Fruit fly (Drosophila melanogaster) whole organism, embryonic: Measurements from ENCODE around the gene Pde11.
A peak's percentile ranks its signal among the peaks of the same experiment; 100 is the strongest.

Experiments
- BEAF-32 ChIP-seq: fragments of 200-800 bp; sonication (Bioruptor generic); optimal IDR thresholded peaks from 3 replicates; lab custom pipeline; 2017; ENCODE audit warnings: missing biosample characterization, missing genetic modification characterization, mild to moderate bottlenecking, moderate library complexity, missing genetic modification reagents
- CG11085 ChIP-seq: fragments of 200-800 bp; sonication (Bioruptor generic); IDR thresholded peaks from 2 replicates; pipeline ENCODE4 v1.3.6; 2022; ENCODE audit warnings: missing biosample characterization, missing genetic modification characterization
- CG12744 ChIP-seq: fragments of 200-800 bp; sonication (Bioruptor generic); optimal IDR thresholded peaks from 2 replicates; lab custom pipeline; 2016; ENCODE audit warnings: missing biosample characterization, missing genetic modification characterization
- CG13123 ChIP-seq: fragments of 200-800 bp; sonication (Bioruptor generic); optimal IDR thresholded peaks from 2 replicates; lab custom pipeline; 2016; ENCODE audit warnings: missing biosample characterization, missing genetic modification characterization
- CG13287 ChIP-seq: fragments of 200-800 bp; sonication (Bioruptor generic); IDR thresholded peaks from 2 replicates; pipeline ENCODE4 v1.3.6; 2022; ENCODE audit warnings: missing biosample characterization, missing genetic modification characterization; ENCODE audit not compliant: partially characterized antibody
- CG13296 ChIP-seq: fragments of 200-800 bp; sonication (Bioruptor generic); optimal IDR thresholded peaks from 3 replicates; lab custom pipeline; 2018; ENCODE audit warnings: missing biosample characterization, mild to moderate bottlenecking, missing genetic modification characterization
- CG13894 ChIP-seq: fragments of 200-800 bp; sonication (Bioruptor generic); optimal IDR thresholded peaks from 3 replicates; lab custom pipeline; 2018; ENCODE audit warnings: missing biosample characterization, mild to moderate bottlenecking, missing genetic modification characterization, moderate library complexity
- CG14050 ChIP-seq: fragments of 200-800 bp; sonication (Bioruptor generic); IDR thresholded peaks from 3 replicates; pipeline ENCODE4 v1.3.6; 2022; ENCODE audit warnings: missing biosample characterization, missing genetic modification characterization
- CG17385 ChIP-seq: fragments of 200-800 bp; sonication (Bioruptor generic); optimal IDR thresholded peaks from 3 replicates; lab custom pipeline; 2018; ENCODE audit warnings: missing biosample characterization, mild to moderate bottlenecking, missing genetic modification characterization
- CG18599 ChIP-seq: fragments of 200-800 bp; sonication (Bioruptor generic); optimal IDR thresholded peaks from 3 replicates; lab custom pipeline; 2017; ENCODE audit warnings: missing biosample characterization, missing genetic modification characterization, mild to moderate bottlenecking, moderate library complexity, missing genetic modification reagents
- CG3163 ChIP-seq: fragments of 200-800 bp; sonication (Bioruptor generic); optimal IDR thresholded peaks from 3 replicates; lab custom pipeline; 2016; ENCODE audit warnings: missing biosample characterization, missing genetic modification characterization
- CG4282 ChIP-seq: fragments of 200-800 bp; sonication (Bioruptor generic); optimal IDR thresholded peaks from 2 replicates; lab custom pipeline; 2016; ENCODE audit warnings: missing biosample characterization, missing genetic modification characterization
- CG4404 ChIP-seq: fragments of 200-800 bp; sonication (Bioruptor generic); IDR thresholded peaks from 2 replicates; pipeline ENCODE4 v1.3.6; 2022; ENCODE audit warnings: missing biosample characterization, missing genetic modification characterization
- CG4617 ChIP-seq: fragments of 200-800 bp; sonication (Bioruptor generic); optimal IDR thresholded peaks from 3 replicates; lab custom pipeline; 2016; ENCODE audit warnings: missing biosample characterization, missing genetic modification characterization, borderline replicate concordance
- CG7357 ChIP-seq: fragments of 200-800 bp; sonication (Bioruptor generic); IDR thresholded peaks from 3 replicates; pipeline ENCODE4 v1.3.6; 2022; ENCODE audit warnings: missing biosample characterization, missing genetic modification characterization
- CG8765 ChIP-seq: fragments of 200-800 bp; sonication (Bioruptor generic); IDR thresholded peaks from 2 replicates; pipeline ENCODE4 v1.3.6; 2022; ENCODE audit warnings: missing biosample characterization, missing genetic modification characterization
- CG8924 ChIP-seq: fragments of 200-800 bp; optimal IDR thresholded peaks from 3 replicates; lab custom pipeline; 2019; ENCODE audit warnings: missing biosample characterization, mild to moderate bottlenecking, missing genetic modification characterization, moderate library complexity
- CG8944 ChIP-seq: fragments of 200-800 bp; sonication (Bioruptor generic); optimal IDR thresholded peaks from 3 replicates; lab custom pipeline; 2016; ENCODE audit warnings: missing biosample characterization, missing genetic modification characterization
- Dll ChIP-seq: fragments of 200-800 bp; sonication (Bioruptor generic); IDR thresholded peaks from 4 replicates; pipeline ENCODE4 v1.3.6; 2022; ENCODE audit warnings: missing biosample characterization, missing genetic modification characterization; ENCODE audit not compliant: partially characterized antibody
- E2f1 ChIP-seq: fragments of 200-800 bp; sonication (Bioruptor generic); IDR thresholded peaks from 2 replicates; pipeline ENCODE4 v1.3.6; 2022; ENCODE audit warnings: missing biosample characterization, missing genetic modification characterization
- Eip74EF ChIP-seq, 2 experiments: fragments of 200-800 bp in 1 of 2; fragments of >200 bp in 1 of 2; sonication (Bioruptor generic) in 1 of 2; optimal IDR thresholded peaks; 2 replicates each; lab custom pipeline; 2017 to 2019; ENCODE audit warnings: missing biosample characterization in 2 of 2, missing genetic modification characterization in 2 of 2, mild to moderate bottlenecking in 1 of 2, moderate library complexity in 1 of 2
- HHEX ChIP-seq: fragments of 200-800 bp; sonication (Bioruptor generic); optimal IDR thresholded peaks from 3 replicates; lab custom pipeline; 2017; ENCODE audit warnings: missing biosample characterization, mild to moderate bottlenecking, missing genetic modification characterization, missing genetic modification reagents
- HLH54F ChIP-seq: fragments of 200-800 bp; sonication (Bioruptor generic); optimal IDR thresholded peaks from 3 replicates; lab custom pipeline; 2016; ENCODE audit warnings: missing biosample characterization, missing genetic modification characterization
- Hand ChIP-seq: fragments of 200-800 bp; sonication (Bioruptor generic); optimal IDR thresholded peaks from 2 replicates; lab custom pipeline; 2017; ENCODE audit warnings: mild to moderate bottlenecking, missing biosample characterization, missing genetic modification reagents, missing genetic modification characterization
- Hr51 ChIP-seq, 2 experiments: fragments of 200-800 bp; sonication (Bioruptor generic); optimal IDR thresholded peaks; 2 replicates in 1 of 2; 3 replicates in 1 of 2; lab custom pipeline; 2016 to 2018; ENCODE audit warnings: missing biosample characterization in 2 of 2, missing genetic modification characterization in 2 of 2, mild to moderate bottlenecking in 1 of 2, moderate library complexity in 1 of 2
- MESR4 ChIP-seq: fragments of 200-800 bp; sonication (Bioruptor generic); optimal IDR thresholded peaks from 2 replicates; lab custom pipeline; 2018; ENCODE audit warnings: missing biosample characterization, mild to moderate bottlenecking, missing genetic modification characterization, moderate library complexity
- Meics ChIP-seq: fragments of 200-800 bp; sonication (Bioruptor generic); optimal IDR thresholded peaks from 2 replicates; lab custom pipeline; 2017; ENCODE audit warnings: missing biosample characterization, mild to moderate bottlenecking, missing genetic modification characterization
- Pdp1 ChIP-seq, 2 experiments: fragments of 200-800 bp; sonication (Bioruptor generic); optimal IDR thresholded peaks; 3 replicates each; lab custom pipeline; 2016; ENCODE audit warnings: missing biosample characterization in 2 of 2, missing genetic modification characterization in 2 of 2, mild to moderate bottlenecking in 1 of 2, moderate library complexity in 1 of 2
- Ptx1 ChIP-seq: fragments of 200-800 bp; sonication (Bioruptor generic); IDR thresholded peaks from 2 replicates; pipeline ENCODE4 v1.3.6; 2022; ENCODE audit warnings: missing biosample characterization, missing genetic modification characterization
- Spps ChIP-seq: fragments of 200-800 bp; sonication (Bioruptor generic); optimal IDR thresholded peaks from 2 replicates; lab custom pipeline; 2018; ENCODE audit warnings: missing biosample characterization, mild to moderate bottlenecking, missing genetic modification characterization
- crc ChIP-seq: fragments of 200-800 bp; sonication (Bioruptor generic); optimal IDR thresholded peaks from 2 replicates; lab custom pipeline; 2016; ENCODE audit warnings: missing biosample characterization, missing genetic modification characterization
- dmrt99B ChIP-seq: fragments of 200-800 bp; sonication (Bioruptor generic); optimal IDR thresholded peaks from 2 replicates; lab custom pipeline; 2018; ENCODE audit warnings: missing biosample characterization, mild to moderate bottlenecking, missing genetic modification characterization, moderate library complexity
- hkb ChIP-seq, 2 experiments: fragments of 200-800 bp in 1 of 2; fragments of >200 bp in 1 of 2; sonication (Bioruptor generic) in 1 of 2; IDR thresholded peaks in 1 of 2; optimal IDR thresholded peaks in 1 of 2; 2 replicates each; pipeline versions ENCODE4 v1.3.6 to Lab custom; 2017 to 2022; ENCODE audit warnings: missing biosample characterization in 1 of 2, missing genetic modification characterization in 1 of 2
- hth ChIP-seq: fragments of >200 bp; optimal IDR thresholded peaks from 2 replicates; lab custom pipeline; 2017; ENCODE audit warnings: inconsistent platforms
- jigr1 ChIP-seq: fragments of 200-800 bp; sonication (Bioruptor generic); IDR thresholded peaks from 3 replicates; pipeline ENCODE4 v1.3.6; 2022; ENCODE audit warnings: missing biosample characterization, missing genetic modification characterization
- jing ChIP-seq: fragments of 200-800 bp; sonication (Bioruptor generic); optimal IDR thresholded peaks from 2 replicates; lab custom pipeline; 2018; ENCODE audit warnings: missing biosample characterization, mild to moderate bottlenecking, missing genetic modification characterization
- mirr ChIP-seq: fragments of 200-800 bp; sonication (Bioruptor generic); optimal IDR thresholded peaks from 3 replicates; lab custom pipeline; 2018; ENCODE audit warnings: missing biosample characterization, mild to moderate bottlenecking, missing genetic modification characterization
- nau ChIP-seq: fragments of 200-800 bp; sonication (Bioruptor generic); optimal IDR thresholded peaks from 3 replicates; lab custom pipeline; 2017; ENCODE audit warnings: missing biosample characterization, mild to moderate bottlenecking, missing genetic modification characterization, missing genetic modification reagents
- nmo ChIP-seq: fragments of 200-800 bp; sonication (Bioruptor generic); optimal IDR thresholded peaks from 2 replicates; lab custom pipeline; 2018; ENCODE audit warnings: missing biosample characterization, mild to moderate bottlenecking, missing genetic modification characterization, moderate library complexity
- pnt ChIP-seq: fragments of 200-800 bp; sonication (Bioruptor generic); optimal IDR thresholded peaks from 3 replicates; lab custom pipeline; 2016; ENCODE audit warnings: missing biosample characterization, missing genetic modification characterization
- sens-2 ChIP-seq: fragments of 200-800 bp; sonication (Bioruptor generic); IDR thresholded peaks from 2 replicates; pipeline ENCODE4 v1.3.6; 2022; ENCODE audit warnings: missing biosample characterization, missing genetic modification characterization
- ssp ChIP-seq: fragments of 200-800 bp; sonication (Bioruptor generic); IDR thresholded peaks from 2 replicates; pipeline ENCODE4 v1.3.6; 2022; ENCODE audit warnings: missing biosample characterization, missing genetic modification characterization
- stc ChIP-seq: fragments of 200-800 bp; sonication (Bioruptor generic); IDR thresholded peaks from 2 replicates; pipeline ENCODE4 v1.3.6; 2022; ENCODE audit warnings: missing biosample characterization, missing genetic modification characterization
- stwl ChIP-seq: fragments of 200-800 bp; sonication (Bioruptor generic); optimal IDR thresholded peaks from 3 replicates; lab custom pipeline; 2018; ENCODE audit warnings: missing biosample characterization, mild to moderate bottlenecking, missing genetic modification characterization, moderate library complexity
- tgo ChIP-seq: fragments of 200-800 bp; sonication (Bioruptor generic); IDR thresholded peaks from 3 replicates; pipeline ENCODE4 v1.3.6; 2022; ENCODE audit warnings: missing biosample characterization, missing genetic modification characterization
- tna ChIP-seq: fragments of 200-800 bp; sonication (Bioruptor generic); IDR thresholded peaks from 2 replicates; pipeline ENCODE4 v1.3.6; 2022; ENCODE audit warnings: missing biosample characterization, missing genetic modification characterization; ENCODE audit not compliant: partially characterized antibody
- z ChIP-seq: fragments of 200-800 bp; sonication (Bioruptor generic); IDR thresholded peaks from 3 replicates; pipeline ENCODE4 v1.3.6; 2022; ENCODE audit warnings: missing biosample characterization, missing genetic modification characterization
- zfh2 ChIP-seq: fragments of 200-800 bp; sonication (Bioruptor generic); optimal IDR thresholded peaks from 2 replicates; lab custom pipeline; 2016; ENCODE audit warnings: missing biosample characterization, missing genetic modification characterization

The Pde11 gene

DNA sequence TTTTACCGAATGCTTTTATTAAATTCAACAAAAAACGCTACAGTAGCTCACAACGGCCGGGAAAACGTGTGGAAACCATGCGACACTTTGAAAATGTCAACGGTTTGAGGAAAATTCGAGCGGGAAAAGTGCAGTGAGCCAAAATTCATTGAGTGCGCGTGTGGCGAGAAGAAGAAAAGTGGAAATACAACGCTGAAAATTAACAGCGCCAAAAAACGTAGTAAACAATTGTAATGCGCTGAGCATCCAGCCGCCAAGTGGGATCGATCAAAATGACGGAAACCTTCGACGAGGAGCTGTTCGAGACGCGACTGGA, 758 bp upstream of the Pde11 start:
- 0 out of 2 replicates have a peak, but pooled peaks have one; percentile 5 for TF ChIP-seq E2f1 (GFP tag; lab: Robert Waterston, UW)
- peak; percentile 45 for TF ChIP-seq CG4617 (GFP tag; lab: Kevin White, UChicago)
- TF ChIP-seq stwl: no peak
- TF ChIP-seq CG4282 (GFP tag; lab: Kevin White, UChicago): no peak
- peak; percentile 89 for TF ChIP-seq MESR4 (GFP tag; lab: Kevin White, UChicago)
- TF ChIP-seq hth (lab: Kevin White, UChicago): no peak
- TF ChIP-seq hkb (optimal IDR thresholded peaks at IDR 0.05; lab: Kevin White, UChicago): no peak
- peak; percentile 20; the same call in 1 of the 2 replicates for TF ChIP-seq hkb (GFP tag; IDR thresholded peaks at IDR 0.05; lab: Robert Waterston, UW)
- peak; percentile 69; the same call in 1 of the 4 replicates for TF ChIP-seq Dll (GFP tag; lab: Robert Waterston, UW)
- TF ChIP-seq CG17385 (GFP tag; lab: Kevin White, UChicago): peak; percentile 86
- 0 out of 2 replicates have a peak, but pooled peaks have one; percentile 3 for TF ChIP-seq CG13287 (GFP tag; lab: Robert Waterston, UW)

DNA sequence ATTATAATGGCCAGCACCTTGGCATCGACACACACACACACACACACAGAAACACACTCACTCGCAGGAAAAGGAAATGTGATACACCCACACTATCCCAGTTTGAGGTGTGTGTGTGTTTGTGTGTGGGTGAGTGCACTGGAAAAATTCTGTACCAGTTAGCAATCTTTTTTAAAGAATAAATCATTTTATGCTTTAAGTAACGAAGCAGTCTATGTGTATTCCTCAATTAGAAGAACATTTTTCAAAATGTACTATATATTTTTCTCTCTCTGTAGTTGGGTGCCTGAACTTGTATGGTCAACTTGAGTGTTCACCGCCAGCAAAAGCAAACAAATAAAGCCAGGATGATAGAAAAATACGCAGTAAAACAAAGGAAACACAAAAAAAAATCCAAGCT, 5.5 kb downstream of the Pde11 start:
- no peak for TF ChIP-seq CG8924 (tag; lab: Kevin White, UChicago)
- no peak for TF ChIP-seq ssp (GFP tag; lab: Robert Waterston, UW)
- TF ChIP-seq CG8944: no peak
- no peak for TF ChIP-seq crc (GFP tag; lab: Kevin White, UChicago)
- TF ChIP-seq stc (GFP tag; lab: Robert Waterston, UW): 0 out of 2 replicates have a peak, but pooled peaks have one; percentile 10
- no peak for TF ChIP-seq mirr (GFP tag; lab: Kevin White, UChicago)
- TF ChIP-seq HHEX (GFP tag; lab: Kevin White, UChicago): no peak
- TF ChIP-seq jing: no peak
- TF ChIP-seq E2f1 (GFP tag; lab: Robert Waterston, UW): no peak
- no peak for TF ChIP-seq Spps (tag; lab: Kevin White, UChicago)
- no peak for TF ChIP-seq CG3163 (GFP tag; lab: Kevin White, UChicago)
- no peak for TF ChIP-seq zfh2 (GFP tag; lab: Kevin White, UChicago)
- TF ChIP-seq HLH54F (GFP tag; lab: Kevin White, UChicago): no peak
- no peak for TF ChIP-seq CG13296
- peak; percentile 50 for TF ChIP-seq Ptx1 (GFP tag; lab: Robert Waterston, UW)
- no peak for TF ChIP-seq jigr1
- TF ChIP-seq CG4404 (GFP tag; lab: Robert Waterston, UW): no peak
- peak in 1 of 2 experiments; percentile 9 for TF ChIP-seq Pdp1 (GFP tag; optimal IDR thresholded peaks at IDR 0.05; lab: Kevin White, UChicago)
- no peak for TF ChIP-seq tna (GFP tag; lab: Robert Waterston, UW)
- TF ChIP-seq CG12744 (GFP tag; lab: Kevin White, UChicago): no peak
- TF ChIP-seq Eip74EF (GFP tag; optimal IDR thresholded peaks at IDR 0.05; lab: Kevin White, UChicago): no peak
- TF ChIP-seq Meics: peak; percentile 35
- no peak for TF ChIP-seq Hand (GFP tag; lab: Kevin White, UChicago)
- TF ChIP-seq BEAF-32 (GFP tag; lab: Kevin White, UChicago): no peak
- peak; percentile 21 for TF ChIP-seq CG13894 (tag; lab: Kevin White, UChicago)
- TF ChIP-seq tgo (GFP tag; lab: Robert Waterston, UW): peak; percentile 33; the same call in 1 of the 3 replicates
- TF ChIP-seq dmrt99B (tag; lab: Kevin White, UChicago): peak; percentile 45
- no peak for TF ChIP-seq nau (GFP tag; lab: Kevin White, UChicago)
- TF ChIP-seq Hr51 (GFP tag; optimal IDR thresholded peaks at IDR 0.05; lab: Kevin White, UChicago): no peak
- TF ChIP-seq nmo (GFP tag; lab: Kevin White, UChicago): no peak
- TF ChIP-seq CG14050 (GFP tag; lab: Robert Waterston, UW): no peak
- 0 out of 2 replicates have a peak, but pooled peaks have one; percentile 14 for TF ChIP-seq CG11085 (GFP tag; lab: Robert Waterston, UW)
- peak; percentile 42; the same call in 1 of the 3 replicates for TF ChIP-seq CG7357 (GFP tag; lab: Robert Waterston, UW)
- TF ChIP-seq sens-2 (GFP tag; lab: Robert Waterston, UW): 0 out of 2 replicates have a peak, but pooled peaks have one; percentile 5
- no peak for TF ChIP-seq pnt
- no peak for TF ChIP-seq CG13123 (GFP tag; lab: Kevin White, UChicago)
- peak; percentile 63 for TF ChIP-seq CG18599
- TF ChIP-seq z (GFP tag; lab: Robert Waterston, UW): no peak
- peak; percentile 57; the same call in 1 of the 2 replicates for TF ChIP-seq CG8765 (GFP tag; lab: Robert Waterston, UW)
